Fruit fly (Drosophila melanogaster) S2 (cell line): Measurements from ENCODE around the gene sp3.

Experiments used
- CG8478 ChIP-seq: fragments of >200 bp; optimal IDR thresholded peaks from 2 replicates; lab custom pipeline; 2018
- CTCF ChIP-seq, 2 experiments: fragments of >200 bp; optimal IDR thresholded peaks; 2 replicates each; lab custom pipeline; 2018

- TF ChIP-seq CTCF (optimal IDR thresholded peaks at IDR 0.05; lab: Kevin White, UChicago) (no peak), CG8478 (lab: Kevin White, UChicago) (no peak)
Measured at dm6 chr3R:21510999-21511398, 9.7 kb upstream of the sp3 start.
